Worm (Caenorhabditis elegans): Measurements from ENCODE around the gene let-756.

Gene let-756

DNA sequence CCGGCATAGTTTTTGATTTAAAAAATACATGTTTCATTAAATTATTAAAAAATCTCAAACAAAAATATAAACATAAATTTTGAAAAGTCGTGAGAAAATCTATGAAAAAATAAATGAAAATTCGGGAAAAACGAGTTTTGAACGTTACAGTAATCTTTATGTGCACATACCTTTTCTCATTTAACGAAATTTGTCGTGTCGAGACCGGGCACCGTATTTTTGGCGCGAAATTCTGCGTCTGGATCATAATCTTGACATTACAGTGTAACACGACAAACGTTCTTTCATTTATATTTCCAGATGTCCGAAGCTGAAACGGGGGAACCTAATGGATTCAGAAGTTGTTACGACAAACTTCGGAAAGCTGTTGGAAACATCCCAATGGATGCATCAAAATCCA is 17.4 kb upstream of the let-756 start, which contains the start of gene C16A3.2:
C16A3.2 (plus strand) TSS at position 301 of the 400 bp plus-strand sequence.
- no peak for TF ChIP-seq grh-1 (GFP tag; IDR thresholded peaks at IDR 0.05)
- TF ChIP-seq nhr-12 (tag; optimal IDR thresholded peaks at IDR 0.05), result no peak
- TF ChIP-seq F16B12.6 (tag; optimal IDR thresholded peaks at IDR 0.05), result no peak
- no peak for TF ChIP-seq pag-3 (tag; optimal IDR thresholded peaks at IDR 0.05; ENCODE audit: borderline replicate concordance, insufficient read depth)
- TF ChIP-seq zip-4 (GFP tag; optimal IDR thresholded peaks at IDR 0.05), result no peak
- no peak for TF ChIP-seq fkh-10 (GFP tag; optimal IDR thresholded peaks at IDR 0.05)
- no peak for TF ChIP-seq pax-3 (tag; optimal IDR thresholded peaks at IDR 0.05)
- TF ChIP-seq unc-98 (GFP tag; IDR thresholded peaks at IDR 0.05), result no peak
- no peak for TF ChIP-seq skn-1 (tag; optimal IDR thresholded peaks at IDR 0.05)
- TF ChIP-seq nhr-28 (tag; optimal IDR thresholded peaks at IDR 0.05), result no peak
- TF ChIP-seq blmp-1 (tag; optimal IDR thresholded peaks at IDR 0.05), result no peak
- TF ChIP-seq unc-130 (tag; optimal IDR thresholded peaks at IDR 0.05), result no peak
- TF ChIP-seq ztf-4 (tag; optimal IDR thresholded peaks at IDR 0.05), result no peak
- no peak for TF ChIP-seq dsc-1 (tag; optimal IDR thresholded peaks at IDR 0.05)

DNA sequence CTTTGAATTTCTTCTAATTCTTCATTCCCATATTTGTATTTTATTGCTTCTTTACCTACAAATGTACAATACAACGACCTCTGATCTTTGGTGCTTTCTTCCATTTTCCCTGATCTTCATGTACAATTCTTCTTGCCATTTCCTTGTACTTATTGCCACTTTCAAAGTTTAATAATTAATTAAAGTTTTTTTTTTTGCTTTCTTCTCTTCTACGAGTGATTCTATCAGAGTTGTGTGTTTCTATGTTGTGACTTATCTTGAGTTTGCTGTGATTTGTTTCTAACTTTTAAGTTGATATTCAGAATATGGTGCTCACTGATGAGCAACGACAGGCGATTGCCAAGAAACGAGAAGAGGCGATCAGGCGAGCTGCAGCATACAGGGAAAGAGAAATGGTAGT is 16.3 kb upstream of the let-756 start, which contains the start of gene smrc-1:
smrc-1 (plus strand) TSS at position 301 of the 400 bp plus-strand sequence.
- TF ChIP-seq tlp-1 (tag; optimal IDR thresholded peaks at IDR 0.05) (no peak), dsc-1 (tag; optimal IDR thresholded peaks at IDR 0.05) (no peak), hlh-4 (tag; optimal IDR thresholded peaks at IDR 0.05) (no peak), nhr-20 (tag; optimal IDR thresholded peaks at IDR 0.05) (no peak), elt-3 (tag; optimal IDR thresholded peaks at IDR 0.05) (no peak), nhr-12 (tag; optimal IDR thresholded peaks at IDR 0.05) (no peak), alr-1 (tag; optimal IDR thresholded peaks at IDR 0.05; ENCODE audit: borderline replicate concordance) (no peak), mab-9 (GFP tag; IDR thresholded peaks at IDR 0.05) (no peak), unc-30 (tag; optimal IDR thresholded peaks at IDR 0.05) (no peak), ets-5 (GFP tag; IDR thresholded peaks at IDR 0.05) (no peak), unc-86 (tag; optimal IDR thresholded peaks at IDR 0.05) (no peak), ceh-8 (GFP tag; optimal IDR thresholded peaks at IDR 0.05) (no peak), irx-1 (tag; optimal IDR thresholded peaks at IDR 0.05) (no peak), efl-3 (GFP tag; optimal IDR thresholded peaks at IDR 0.05) (no peak), nhr-76 (tag; optimal IDR thresholded peaks at IDR 0.05) (no peak), ceh-63 (GFP tag; optimal IDR thresholded peaks at IDR 0.05) (no peak), nhr-47 (tag; optimal IDR thresholded peaks at IDR 0.05) (no peak), egl-27 (tag; optimal IDR thresholded peaks at IDR 0.05) (no peak), lsy-2 (tag; optimal IDR thresholded peaks at IDR 0.05) (no peak)

DNA sequence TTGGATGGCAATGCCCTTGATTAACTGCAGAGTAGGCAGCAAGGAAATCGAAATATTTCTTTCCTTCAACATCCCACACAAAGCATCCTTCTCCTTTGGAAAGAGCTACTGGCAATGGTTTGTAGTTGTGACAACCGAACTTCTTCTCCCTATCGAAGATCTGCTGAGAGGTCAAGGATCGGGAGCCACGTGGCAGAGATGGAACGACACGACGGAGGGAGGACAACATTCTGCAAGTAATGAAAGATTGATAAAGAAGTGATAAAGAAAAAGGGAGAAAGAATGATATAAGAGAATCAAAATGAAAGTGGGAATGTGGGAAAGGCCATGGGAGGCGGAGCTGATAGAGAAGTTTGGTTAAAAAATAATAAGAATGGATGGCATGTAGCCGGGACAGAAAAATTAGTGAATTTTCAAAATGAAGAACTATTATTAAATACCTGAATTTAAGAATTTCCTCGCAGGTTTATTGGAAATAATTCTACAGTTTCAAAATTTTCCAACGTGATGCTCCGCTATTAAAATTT is 11.2 kb upstream of the let-756 start, which contains the start of gene oatr-1:
oatr-1 (minus strand) TSS at position 477 of the 527 bp plus-strand sequence.
- TF ChIP-seq fkh-8 (tag; optimal IDR thresholded peaks at IDR 0.05) (no peak), swsn-7 (tag; optimal IDR thresholded peaks at IDR 0.05) (no peak), egl-13 (tag; optimal IDR thresholded peaks at IDR 0.05) (no peak), ztf-11 (tag; optimal IDR thresholded peaks at IDR 0.05) (no peak), pax-3 (tag; optimal IDR thresholded peaks at IDR 0.05) (no peak), ama-1 (optimal IDR thresholded peaks at IDR 0.05) (no peak), elt-3 (tag; optimal IDR thresholded peaks at IDR 0.05) (peak in 3 of 6 experiments; percentile 21 to 40 (median 35)), blmp-1 (tag; optimal IDR thresholded peaks at IDR 0.05) (peak; percentile 46), C34B4.2 (tag; optimal IDR thresholded peaks at IDR 0.05) (no peak), lin-35 (GFP tag; optimal IDR thresholded peaks at IDR 0.05) (peak in 1 of 2 experiments; percentile 0), C16A3.4 (tag; optimal IDR thresholded peaks at IDR 0.05) (no peak), elt-2 (tag; optimal IDR thresholded peaks at IDR 0.05) (no peak), unc-86 (tag; optimal IDR thresholded peaks at IDR 0.05) (no peak), nhr-11 (tag; optimal IDR thresholded peaks at IDR 0.05) (no peak), C04F5.9 (tag; optimal IDR thresholded peaks at IDR 0.05) (no peak), nhr-20 (tag; optimal IDR thresholded peaks at IDR 0.05) (peak; percentile 19), aha-1 (tag; optimal IDR thresholded peaks at IDR 0.05) (no peak), fkh-4 (tag; optimal IDR thresholded peaks at IDR 0.05; ENCODE audit: borderline replicate concordance) (no peak), mdl-1 (tag; optimal IDR thresholded peaks at IDR 0.05) (peak in 1 of 2 experiments; percentile 3), snu-23 (GFP tag; optimal IDR thresholded peaks at IDR 0.05) (no peak), nhr-71 (tag; optimal IDR thresholded peaks at IDR 0.05) (peak; percentile 12)

Data from whole organism, L1 larva.